Worm (Caenorhabditis elegans) whole organism, young adult: ENCODE data around the gene F48G7.13.

Experiments used
- B0019.2 ChIP-seq: fragments of 200-800 bp; sonication (Bioruptor generic); conservative IDR thresholded peaks from 2 replicates; pipeline ENCODE4 v1.3.6; 2022; ENCODE audit warnings: missing genetic modification reagents, missing genetic modification characterization, missing compliant biosample characterization
- F23B12.7 ChIP-seq: sonication (generic microtip); optimal IDR thresholded peaks from 2 replicates; lab custom pipeline; 2017; ENCODE audit warnings: missing genetic modification characterization, mild to moderate bottlenecking, missing compliant biosample characterization, antibody characterized with exemption, moderate library complexity; ENCODE audit not compliant: insufficient read depth
- F57A8.1 ChIP-seq: fragments of 200-800 bp; sonication (Bioruptor generic); optimal IDR thresholded peaks from 2 replicates; lab custom pipeline; 2018; ENCODE audit warnings: mild to moderate bottlenecking, missing genetic modification characterization, moderate library complexity, missing compliant biosample characterization
- dpl-1 ChIP-seq: fragments of 150-350 bp; optimal IDR thresholded peaks from 2 replicates; lab custom pipeline; 2014; ENCODE audit warnings: missing biosample characterization, missing genetic modification reagents, missing genetic modification characterization
- him-1 ChIP-seq: sonication (generic microtip); optimal IDR thresholded peaks from 2 replicates; lab custom pipeline; 2016; ENCODE audit warnings: missing genotype, missing genetic modification reagents, missing genetic modification characterization, missing compliant biosample characterization
- somi-1 ChIP-seq: fragments of 200-800 bp; sonication (Bioruptor generic); optimal IDR thresholded peaks from 2 replicates; lab custom pipeline; 2018; ENCODE audit warnings: mild to moderate bottlenecking, missing genetic modification characterization, missing compliant biosample characterization

DNA sequence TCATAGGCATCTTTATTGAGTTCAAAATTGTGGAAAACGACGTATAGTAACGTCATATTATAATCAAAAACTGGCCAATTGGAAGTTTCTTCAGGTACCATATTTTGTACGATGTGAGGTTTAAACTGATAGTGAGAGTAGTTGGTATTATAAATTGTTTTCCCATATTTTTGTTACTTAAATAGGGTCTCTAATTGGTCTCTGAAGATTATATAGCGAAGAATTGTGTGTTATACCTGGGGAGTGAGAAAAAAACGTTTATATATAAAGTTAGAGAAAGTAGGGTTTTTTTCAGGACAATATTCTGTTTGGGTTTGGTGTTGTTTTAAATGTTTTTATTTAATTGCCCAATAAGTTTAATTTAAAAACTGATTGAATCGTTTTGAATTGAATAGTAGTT is 9.5 kb downstream of the F48G7.13 start, which contains the start of gene srt-17:
- TF ChIP-seq him-1 (tag; lab: Kevin White, UChicago) (no peak), dpl-1 (GFP tag; lab: Kevin White, UChicago) (no peak), F23B12.7 (tag; lab: Kevin White, UChicago) (no peak), somi-1 (GFP tag; lab: Kevin White, UChicago) (no peak), B0019.2 (GFP tag; lab: Robert Waterston, UW) (no peak), F57A8.1 (GFP tag; lab: Kevin White, UChicago) (no peak)
